Worm (Caenorhabditis elegans) whole organism, early embryonic: ENCODE measurements around the gene F59A7.11.

Experiments used
- B0310.2 ChIP-seq: sonication (generic microtip); optimal IDR thresholded peaks from 2 replicates; lab custom pipeline; 2016; ENCODE audit warnings: mild to moderate bottlenecking, missing genetic modification characterization, missing compliant biosample characterization
- F13C5.2 ChIP-seq: sonication (generic microtip); optimal IDR thresholded peaks from 2 replicates; lab custom pipeline; 2017; ENCODE audit warnings: mild to moderate bottlenecking, missing genetic modification characterization, inconsistent platforms, missing compliant biosample characterization
- aly-1 ChIP-seq: sonication (generic microtip); optimal IDR thresholded peaks from 2 replicates; lab custom pipeline; 2016; ENCODE audit warnings: missing genetic modification characterization, missing compliant biosample characterization
- hnd-1 ChIP-seq: sonication (generic microtip); optimal IDR thresholded peaks from 2 replicates; lab custom pipeline; 2016; ENCODE audit warnings: missing genetic modification characterization, missing compliant biosample characterization
- tra-4 ChIP-seq: sonication (generic microtip); optimal IDR thresholded peaks from 2 replicates; lab custom pipeline; 2017; ENCODE audit warnings: missing genetic modification characterization, missing compliant biosample characterization

DNA sequence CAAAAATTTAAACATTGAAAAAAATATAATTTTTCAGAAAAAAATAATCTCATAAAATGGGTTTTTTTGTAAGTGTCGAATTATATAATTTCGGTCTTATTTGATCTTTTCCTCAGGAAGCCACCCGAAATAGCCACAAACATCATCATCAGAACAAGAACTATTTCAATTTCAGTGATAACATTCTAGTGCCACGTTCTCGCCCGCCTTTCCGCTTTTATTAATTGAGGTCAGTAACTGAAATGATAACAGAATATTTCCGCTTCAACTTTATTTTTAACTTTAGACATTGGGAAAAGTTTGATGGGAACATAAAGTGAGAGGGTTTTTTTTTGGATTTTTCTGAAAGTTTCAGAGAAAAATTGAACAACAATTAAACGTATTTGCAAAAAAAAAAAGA lies 24.5 kb downstream of the F59A7.11 start:
- no peak for TF ChIP-seq hnd-1 (tag; lab: Kevin White, UChicago)
- no peak for TF ChIP-seq B0310.2
- TF ChIP-seq aly-1 (tag; lab: Kevin White, UChicago) = no peak
- no peak for TF ChIP-seq F13C5.2 (tag; lab: Kevin White, UChicago)
- TF ChIP-seq tra-4 = no peak
